Fruit fly (Drosophila melanogaster) whole organism, pupa: ENCODE measurements around the gene xit.

Experiments
- CG10348 ChIP-seq: fragments of 200-800 bp; sonication (Bioruptor generic); IDR thresholded peaks from 2 replicates; pipeline ENCODE4 v1.3.6; 2022; ENCODE audit warnings: missing biosample characterization, missing genetic modification characterization
- CG12605 ChIP-seq: fragments of 200-800 bp; sonication (Bioruptor generic); IDR thresholded peaks from 2 replicates; pipeline ENCODE4 v1.3.6; 2022; ENCODE audit warnings: missing biosample characterization, missing genetic modification characterization
- CG13204 ChIP-seq: fragments of 200-800 bp; sonication (Bioruptor generic); optimal IDR thresholded peaks from 2 replicates; lab custom pipeline; 2018; ENCODE audit warnings: missing biosample characterization, mild to moderate bottlenecking, missing genetic modification characterization, moderate library complexity
- CG14655 ChIP-seq: fragments of 200-800 bp; sonication (Bioruptor generic); optimal IDR thresholded peaks from 3 replicates; lab custom pipeline; 2017; ENCODE audit warnings: mild to moderate bottlenecking, missing biosample characterization, missing genetic modification reagents, missing genetic modification characterization
- CG15710 ChIP-seq: fragments of 200-800 bp; sonication (Bioruptor generic); optimal IDR thresholded peaks from 2 replicates; lab custom pipeline; 2018; ENCODE audit warnings: missing biosample characterization, mild to moderate bottlenecking, missing genetic modification characterization, moderate library complexity
- CG17806 ChIP-seq: fragments of 200-800 bp; sonication (Bioruptor generic); optimal IDR thresholded peaks from 2 replicates; lab custom pipeline; 2018; ENCODE audit warnings: missing biosample characterization, mild to moderate bottlenecking, missing genetic modification characterization, moderate library complexity
- CG32121 ChIP-seq: fragments of 200-800 bp; sonication (Bioruptor generic); IDR thresholded peaks from 2 replicates; pipeline ENCODE4 v1.3.6; 2022; ENCODE audit warnings: missing biosample characterization, missing genetic modification characterization
- CG34367 ChIP-seq: fragments of 200-800 bp; sonication (Bioruptor generic); optimal IDR thresholded peaks from 2 replicates; lab custom pipeline; 2018; ENCODE audit warnings: missing biosample characterization, mild to moderate bottlenecking, missing genetic modification characterization
- CG4496 ChIP-seq: fragments of 200-800 bp; sonication (Bioruptor generic); IDR thresholded peaks from 3 replicates; pipeline ENCODE4 v1.3.6; 2022; ENCODE audit warnings: missing biosample characterization, missing genetic modification characterization
- CG8159 ChIP-seq: fragments of 200-800 bp; sonication (Bioruptor generic); optimal IDR thresholded peaks from 3 replicates; lab custom pipeline; 2018; ENCODE audit warnings: missing biosample characterization, mild to moderate bottlenecking, missing genetic modification characterization, moderate library complexity
- CG8301 ChIP-seq: fragments of 200-800 bp; sonication (Bioruptor generic); optimal IDR thresholded peaks from 2 replicates; lab custom pipeline; 2018; ENCODE audit warnings: missing biosample characterization, mild to moderate bottlenecking, missing genetic modification characterization
- CG9948 ChIP-seq: fragments of 200-800 bp; sonication (Bioruptor generic); optimal IDR thresholded peaks from 2 replicates; lab custom pipeline; 2018; ENCODE audit warnings: missing biosample characterization, mild to moderate bottlenecking, missing genetic modification characterization, moderate library complexity
- D1 ChIP-seq: fragments of 200-800 bp; sonication (Bioruptor generic); optimal IDR thresholded peaks from 2 replicates; lab custom pipeline; 2018; ENCODE audit warnings: missing biosample characterization, mild to moderate bottlenecking, missing genetic modification characterization, moderate library complexity
- EcR ChIP-seq: fragments of 200-800 bp; sonication (Bioruptor generic); optimal IDR thresholded peaks from 3 replicates; lab custom pipeline; 2019; ENCODE audit warnings: missing biosample characterization, missing genetic modification characterization, mild to moderate bottlenecking, moderate library complexity, missing genetic modification reagents
- Ets98B ChIP-seq: fragments of 200-800 bp; sonication (Bioruptor generic); IDR thresholded peaks from 2 replicates; pipeline ENCODE4 v1.3.6; 2022; ENCODE audit warnings: missing biosample characterization, missing genetic modification characterization
- Pif1A ChIP-seq: fragments of 200-800 bp; sonication (Bioruptor generic); optimal IDR thresholded peaks from 3 replicates; lab custom pipeline; 2016; ENCODE audit warnings: missing biosample characterization, missing genetic modification characterization
- Pif1B ChIP-seq: fragments of 200-800 bp; sonication (Bioruptor generic); optimal IDR thresholded peaks from 3 replicates; lab custom pipeline; 2016; ENCODE audit warnings: missing biosample characterization, missing genetic modification characterization
- Snoo ChIP-seq: fragments of 200-800 bp; sonication (Bioruptor generic); optimal IDR thresholded peaks from 3 replicates; lab custom pipeline; 2017; ENCODE audit warnings: missing biosample characterization, mild to moderate bottlenecking, missing genetic modification characterization, inconsistent platforms
- fd96Ca ChIP-seq: fragments of 200-800 bp; sonication (Bioruptor generic); IDR thresholded peaks from 3 replicates; pipeline ENCODE4 v1.3.6; 2022; ENCODE audit warnings: missing biosample characterization, missing genetic modification characterization
- gl ChIP-seq: fragments of 200-800 bp; sonication (Bioruptor generic); optimal IDR thresholded peaks from 2 replicates; lab custom pipeline; 2018; ENCODE audit warnings: missing biosample characterization, mild to moderate bottlenecking, missing genetic modification characterization
- rn ChIP-seq: fragments of 200-800 bp; sonication (Bioruptor generic); IDR thresholded peaks from 2 replicates; pipeline ENCODE4 v1.3.6; 2022; ENCODE audit warnings: missing biosample characterization, missing genetic modification characterization

Gene xit

dm6 chrX:6860413-6861089, 39.7 kb downstream of the xit start:
- TF ChIP-seq Ets98B (GFP tag; lab: Robert Waterston, UW), result peak; percentile 6; the same call in 1 of the 2 replicates
- TF ChIP-seq fd96Ca (GFP tag; lab: Robert Waterston, UW), result 0 out of 3 replicates have a peak, but pooled peaks have one; percentile 14
- TF ChIP-seq gl (tag; lab: Kevin White, UChicago), result peak; percentile 18
- peak; percentile 30 for TF ChIP-seq CG8301 (tag; lab: Kevin White, UChicago)
- peak; percentile 31 for TF ChIP-seq CG14655
- peak; percentile 4 for TF ChIP-seq CG8159 (tag; lab: Kevin White, UChicago)
- no peak for TF ChIP-seq CG34367
- TF ChIP-seq rn (GFP tag; lab: Robert Waterston, UW), result no peak
- no peak for TF ChIP-seq CG13204
- TF ChIP-seq D1, result no peak
- peak; percentile 38; the same call in 2 of the 3 replicates for TF ChIP-seq CG4496 (GFP tag; lab: Robert Waterston, UW)
- TF ChIP-seq Pif1B (GFP tag; lab: Kevin White, UChicago), result no peak
- no peak for TF ChIP-seq Pif1A (GFP tag; lab: Kevin White, UChicago)
- no peak for TF ChIP-seq CG10348 (GFP tag; lab: Robert Waterston, UW)
- peak; percentile 38; the same call in 1 of the 2 replicates for TF ChIP-seq CG12605 (GFP tag; lab: Robert Waterston, UW)
- TF ChIP-seq CG15710 (tag; lab: Kevin White, UChicago), result no peak
- TF ChIP-seq Snoo (tag; lab: Kevin White, UChicago), result no peak
- no peak for TF ChIP-seq CG17806 (tag; lab: Kevin White, UChicago)
- TF ChIP-seq EcR (GFP tag; lab: Kevin White, UChicago), result no peak
- no peak for TF ChIP-seq CG32121 (GFP tag; lab: Robert Waterston, UW)
- peak; percentile 12 for TF ChIP-seq CG9948

DNA sequence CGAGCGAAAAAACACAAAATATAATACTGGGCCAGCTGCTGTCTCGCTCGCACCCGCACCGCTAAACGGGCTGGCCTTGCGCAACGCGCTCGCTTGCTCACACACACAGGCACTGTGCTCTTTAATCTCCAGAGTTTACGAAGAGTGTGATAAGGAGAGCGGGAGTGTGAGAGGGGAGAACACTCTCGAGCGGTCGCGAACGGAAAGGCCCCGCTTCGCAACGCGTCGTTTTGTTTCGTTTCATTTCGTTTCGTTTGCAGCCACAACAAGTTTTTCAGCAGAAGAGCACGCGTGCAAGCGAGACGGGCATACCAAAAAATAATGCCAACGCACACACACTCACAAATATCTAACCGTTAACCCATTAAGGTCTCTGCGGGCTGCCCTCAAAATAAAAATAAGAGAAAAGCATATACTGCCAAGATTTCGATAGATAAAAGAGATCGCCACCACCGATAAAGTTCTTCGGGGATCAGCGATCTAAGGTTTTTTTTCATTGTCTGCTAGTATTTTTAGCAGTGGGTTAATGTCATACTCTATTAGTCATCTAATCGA, 40.8 kb downstream of the xit start:
- peak; percentile 85 for TF ChIP-seq CG32121 (GFP tag; lab: Robert Waterston, UW)
- TF ChIP-seq Ets98B (GFP tag; lab: Robert Waterston, UW), result peak; percentile 86
- peak; percentile 47 for TF ChIP-seq CG34367
- peak; percentile 70 for TF ChIP-seq CG17806 (tag; lab: Kevin White, UChicago)
- TF ChIP-seq CG4496 (GFP tag; lab: Robert Waterston, UW), result peak; percentile 92
- TF ChIP-seq CG8159 (tag; lab: Kevin White, UChicago), result peak; percentile 81
- TF ChIP-seq CG8301 (tag; lab: Kevin White, UChicago), result peak; percentile 79
- no peak for TF ChIP-seq D1
- TF ChIP-seq Pif1B (GFP tag; lab: Kevin White, UChicago), result peak; percentile 75
- peak; percentile 79 for TF ChIP-seq CG15710 (tag; lab: Kevin White, UChicago)
- TF ChIP-seq rn (GFP tag; lab: Robert Waterston, UW), result peak; percentile 70
- no peak for TF ChIP-seq CG10348 (GFP tag; lab: Robert Waterston, UW)
- peak; percentile 78 for TF ChIP-seq Pif1A (GFP tag; lab: Kevin White, UChicago)
- peak; percentile 69 for TF ChIP-seq Snoo (tag; lab: Kevin White, UChicago)
- TF ChIP-seq CG12605 (GFP tag; lab: Robert Waterston, UW), result peak; percentile 63; the same call in 1 of the 2 replicates
- peak; percentile 87 for TF ChIP-seq CG14655
- TF ChIP-seq fd96Ca (GFP tag; lab: Robert Waterston, UW), result peak; percentile 93
- peak; percentile 55 for TF ChIP-seq gl (tag; lab: Kevin White, UChicago)
- peak; percentile 67 for TF ChIP-seq CG9948
- TF ChIP-seq EcR (GFP tag; lab: Kevin White, UChicago), result peak; percentile 76
- peak; percentile 94 for TF ChIP-seq CG13204

dm6 chrX:6862521-6863288, 41.9 kb downstream of the xit start:
- TF ChIP-seq CG10348 (GFP tag; lab: Robert Waterston, UW) (no peak), CG17806 (tag; lab: Kevin White, UChicago) (no peak), CG8159 (tag; lab: Kevin White, UChicago) (no peak), Ets98B (GFP tag; lab: Robert Waterston, UW) (no peak), fd96Ca (GFP tag; lab: Robert Waterston, UW) (peak; percentile 68; the same call in 2 of the 3 replicates), rn (GFP tag; lab: Robert Waterston, UW) (no peak), EcR (GFP tag; lab: Kevin White, UChicago) (peak; percentile 50), CG34367 (no peak)

dm6 chrX:6863289-6863938, 42.6 kb downstream of the xit start, which contains the start of gene CG43736:
CG43736 (plus strand) TSS chrX:6863888.
- TF ChIP-seq CG4496 (GFP tag; lab: Robert Waterston, UW) (peak; percentile 92), CG12605 (GFP tag; lab: Robert Waterston, UW) (peak; percentile 77; the same call in 1 of the 2 replicates), CG15710 (tag; lab: Kevin White, UChicago) (peak; percentile 96), CG17806 (tag; lab: Kevin White, UChicago) (peak; percentile 96), D1 (peak; percentile 91), CG13204 (peak; percentile 83), CG32121 (GFP tag; lab: Robert Waterston, UW) (peak; percentile 91), Pif1A (GFP tag; lab: Kevin White, UChicago) (peak; percentile 93), Snoo (tag; lab: Kevin White, UChicago) (peak; percentile 89), Pif1B (GFP tag; lab: Kevin White, UChicago) (peak; percentile 90), CG10348 (GFP tag; lab: Robert Waterston, UW) (peak; percentile 86), CG8301 (tag; lab: Kevin White, UChicago) (peak; percentile 98), CG8159 (tag; lab: Kevin White, UChicago) (peak; percentile 97), Ets98B (GFP tag; lab: Robert Waterston, UW) (peak; percentile 79), gl (tag; lab: Kevin White, UChicago) (peak; percentile 85), CG9948 (peak; percentile 99), CG34367 (peak; percentile 95), rn (GFP tag; lab: Robert Waterston, UW) (peak; percentile 89), fd96Ca (GFP tag; lab: Robert Waterston, UW) (no peak), CG14655 (peak; percentile 99), EcR (GFP tag; lab: Kevin White, UChicago) (no peak)
